Fruit fly (Drosophila melanogaster) whole organism, larva: ENCODE results near the gene Send2.
A peak's percentile ranks its signal among the peaks of the same experiment; 100 is the strongest.

Experiments
- noc ChIP-seq: fragments of 200-800 bp; sonication (Bioruptor generic); optimal IDR thresholded peaks from 3 replicates; lab custom pipeline; 2019; ENCODE audit warnings: missing biosample characterization, mild to moderate bottlenecking, missing genetic modification characterization, moderate library complexity

Gene Send2

dm6 chr2L:14367274-14367669 lies 20.8 kb upstream of the Send2 start:
- no peak for TF ChIP-seq noc (tag; lab: Kevin White, UChicago)

dm6 chr2L:14366590-14367273 lies 20.2 kb upstream of the Send2 start:
- TF ChIP-seq noc (tag; lab: Kevin White, UChicago) = no peak

- peak; percentile 43 for TF ChIP-seq noc (tag; lab: Kevin White, UChicago)
Observed at dm6 chr2L:14361736-14362180, 15.3 kb upstream of the Send2 start, which contains the start of gene spel1. Gene spel1, plus strand, starts transcription at chr2L:14362069.

- no peak for TF ChIP-seq noc (tag; lab: Kevin White, UChicago)
Observed at dm6 chr2L:14361281-14361680, 14.8 kb upstream of the Send2 start.

- TF ChIP-seq noc (tag; lab: Kevin White, UChicago) = peak; percentile 43
Observed at dm6 chr2L:14358780-14359462, 12.4 kb upstream of the Send2 start, which contains the start of gene Pgant35A. Gene Pgant35A, plus strand, starts transcription at chr2L:14359252.

- no peak for TF ChIP-seq noc (tag; lab: Kevin White, UChicago)
Observed at dm6 chr2L:14356793-14357372, 10.4 kb upstream of the Send2 start.

dm6 chr2L:14356279-14356678 lies 9.8 kb upstream of the Send2 start:
- no peak for TF ChIP-seq noc (tag; lab: Kevin White, UChicago)

- TF ChIP-seq noc (tag; lab: Kevin White, UChicago) = no peak
Observed at dm6 chr2L:14355852-14356174, 9.3 kb upstream of the Send2 start.

dm6 chr2L:14355033-14355851 lies 8.8 kb upstream of the Send2 start, which contains the start of gene Rab14:
Gene Rab14, plus strand, starts transcription at chr2L:14355145.
- peak; percentile 86 for TF ChIP-seq noc (tag; lab: Kevin White, UChicago)

dm6 chr2L:14351441-14352127 lies 5.1 kb upstream of the Send2 start, which contains the start of gene CG43052:
Gene CG43052, plus strand, starts transcription at chr2L:14352077.
- TF ChIP-seq noc (tag; lab: Kevin White, UChicago) = no peak

- no peak for TF ChIP-seq noc (tag; lab: Kevin White, UChicago)
Observed at dm6 chr2L:14350587-14350986, 4.1 kb upstream of the Send2 start.

- no peak for TF ChIP-seq noc (tag; lab: Kevin White, UChicago)
Observed at dm6 chr2L:14348602-14349001, 2.1 kb upstream of the Send2 start, which contains the start of gene mTTF. Gene mTTF, minus strand, starts transcription at chr2L:14348790.

- no peak for TF ChIP-seq noc (tag; lab: Kevin White, UChicago)
Observed at dm6 chr2L:14340964-14341363, 5.5 kb downstream of the Send2 start.

- TF ChIP-seq noc (tag; lab: Kevin White, UChicago) = no peak
Observed at dm6 chr2L:14337940-14338339, 8.5 kb downstream of the Send2 start, which contains the start of gene CG15286. Gene CG15286, plus strand, starts transcription at chr2L:14338240.

dm6 chr2L:14336311-14336836 lies 10.1 kb downstream of the Send2 start:
- peak; percentile 53 for TF ChIP-seq noc (tag; lab: Kevin White, UChicago)
